Worm (Caenorhabditis elegans): ENCODE measurements around the gene F47B10.8.

F47B10.8 gene

ce11 chrX:10932087-10932486, 21.5 kb upstream of the F47B10.8 start:
- TF ChIP-seq mxl-2 (GFP tag; conservative IDR thresholded peaks at IDR 0.05) (no peak), nhr-111 (GFP tag; optimal IDR thresholded peaks at IDR 0.05) (no peak), gei-8 (GFP tag; optimal IDR thresholded peaks at IDR 0.05) (no peak), fkh-10 (GFP tag; optimal IDR thresholded peaks at IDR 0.05) (no peak), jun-1 (tag; optimal IDR thresholded peaks at IDR 0.05) (no peak)

DNA sequence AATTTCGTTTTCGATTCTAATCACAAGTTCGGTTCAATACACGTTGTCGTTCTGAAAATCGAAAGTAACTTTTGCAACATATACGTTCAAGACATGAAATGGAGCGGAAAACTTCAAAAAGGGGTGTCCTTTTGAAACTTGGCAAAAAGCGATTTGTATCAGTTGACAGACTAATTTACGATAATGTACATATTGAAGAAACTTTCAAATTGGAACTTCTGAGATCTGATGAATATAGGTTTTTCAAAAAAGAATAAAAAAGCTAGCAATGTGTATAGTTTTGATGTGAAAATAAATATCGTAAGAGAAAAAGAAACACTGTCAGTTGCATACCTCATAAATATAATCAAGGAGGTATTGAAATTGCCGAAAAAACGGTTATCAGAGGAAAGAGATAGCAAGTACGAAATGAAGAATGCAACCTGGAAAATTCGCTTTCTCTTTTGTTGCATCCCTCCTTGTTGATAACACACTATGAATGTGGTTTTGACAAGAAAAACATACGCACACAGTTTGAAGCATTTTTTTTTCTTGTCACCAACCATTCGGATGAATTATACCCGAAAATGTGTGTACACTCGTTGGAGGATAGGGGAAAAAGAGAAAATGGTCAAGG, 18.4 kb upstream of the F47B10.8 start, which contains the start of gene dgn-1:
Gene dgn-1 (minus strand): TSS at position 51 of the 616 bp plus-strand sequence.
- TF ChIP-seq madf-5 (GFP tag; IDR thresholded peaks at IDR 0.05) (no peak), nhr-28 (tag; optimal IDR thresholded peaks at IDR 0.05) (peak; percentile 42), daf-12 (tag; optimal IDR thresholded peaks at IDR 0.05) (no peak), dmd-6 (GFP tag; IDR thresholded peaks at IDR 0.05) (0 out of 2 replicates have a peak, but pooled peaks have one; percentile 12), aha-1 (tag) (peak; percentile 47), hlh-11 (tag; optimal IDR thresholded peaks at IDR 0.05) (peak; percentile 27), pqm-1 (tag; optimal IDR thresholded peaks at IDR 0.05) (peak; percentile 30)

DNA sequence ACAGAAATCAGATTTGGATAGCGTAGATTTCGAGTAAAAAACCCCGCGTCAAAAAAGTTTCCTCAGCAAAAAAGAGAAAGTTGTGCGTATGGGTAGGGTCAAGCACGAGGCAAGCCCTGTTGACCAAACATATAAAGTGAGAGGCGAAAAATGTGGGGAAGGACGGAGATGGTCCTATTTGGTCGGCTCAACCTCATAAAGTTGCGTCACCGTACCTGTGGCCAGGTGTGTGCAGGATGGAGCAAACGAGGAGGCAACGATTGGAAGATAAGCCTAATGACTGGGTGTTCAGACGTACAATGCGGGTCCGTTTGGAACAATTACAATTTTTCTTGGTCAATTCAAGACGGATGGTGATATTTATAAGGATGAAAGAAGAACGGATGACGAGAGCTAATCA, 16.5 kb upstream of the F47B10.8 start:
- TF ChIP-seq rbr-2 (tag; optimal IDR thresholded peaks at IDR 0.05) (no peak), unc-39 (tag; optimal IDR thresholded peaks at IDR 0.05) (no peak), ceh-62 (tag; optimal IDR thresholded peaks at IDR 0.05) (no peak), aly-2 (tag; optimal IDR thresholded peaks at IDR 0.05) (no peak), hlh-30 (tag; optimal IDR thresholded peaks at IDR 0.05; ENCODE audit: insufficient read depth) (no peak), Y105C5A.15 (GFP tag; IDR thresholded peaks at IDR 0.05) (no peak), cey-2 (tag; optimal IDR thresholded peaks at IDR 0.05; ENCODE audit: borderline replicate concordance, insufficient read depth) (no peak), dmd-8 (GFP tag; IDR thresholded peaks at IDR 0.05) (no peak), sdz-12 (GFP tag; optimal IDR thresholded peaks at IDR 0.05) (no peak), zag-1 (tag; optimal IDR thresholded peaks at IDR 0.05) (no peak), T20F7.1 (GFP tag; optimal IDR thresholded peaks at IDR 0.05) (no peak), snpc-1.2 (GFP tag; IDR thresholded peaks at IDR 0.05) (no peak), ceh-82 (tag; optimal IDR thresholded peaks at IDR 0.05) (no peak), mxl-2 (GFP tag; conservative IDR thresholded peaks at IDR 0.05) (no peak)

- no peak for TF ChIP-seq set-16 (GFP tag; IDR thresholded peaks at IDR 0.05)
- TF ChIP-seq unc-62 (GFP tag; optimal IDR thresholded peaks at IDR 0.05 in 1 of 2): peak in 1 of 2 experiments; percentile 95
- no peak for TF ChIP-seq unc-62 (tag; optimal IDR thresholded peaks at IDR 0.05)
Observed at ce11 chrX:10924031-10924430, 13.4 kb upstream of the F47B10.8 start.

- TF ChIP-seq hmg-1.1 (GFP tag; IDR thresholded peaks at IDR 0.05): no peak
- TF ChIP-seq lim-7 (GFP tag; IDR thresholded peaks at IDR 0.05): no peak
- no peak for TF ChIP-seq zfp-2 (tag; optimal IDR thresholded peaks at IDR 0.05)
- TF ChIP-seq unc-62 (GFP tag; optimal IDR thresholded peaks at IDR 0.05 in 1 of 2): no peak
- TF ChIP-seq unc-62 (tag; optimal IDR thresholded peaks at IDR 0.05): no peak
- no peak for TF ChIP-seq mes-2 (tag; optimal IDR thresholded peaks at IDR 0.05; ENCODE audit: poor library complexity, severe bottlenecking)
Observed at ce11 chrX:10919613-10920012, 9.0 kb upstream of the F47B10.8 start, which contains the start of gene nstp-9. nstp-9 (minus strand) TSS chrX:10919713.

ce11 chrX:10916194-10916593, 5.6 kb upstream of the F47B10.8 start:
- TF ChIP-seq tag-97 (GFP tag; IDR thresholded peaks at IDR 0.05) (no peak), T20F7.1 (GFP tag; optimal IDR thresholded peaks at IDR 0.05) (no peak), F49E8.2 (tag; optimal IDR thresholded peaks at IDR 0.05; ENCODE audit: borderline replicate concordance) (no peak), daf-16 (GFP tag; optimal IDR thresholded peaks at IDR 0.05) (no peak), daf-16 (tag; optimal IDR thresholded peaks at IDR 0.05) (peak; percentile 95), dve-1 (tag; optimal IDR thresholded peaks at IDR 0.05; ENCODE audit: insufficient read depth) (peak; percentile 72), dmd-8 (GFP tag; IDR thresholded peaks at IDR 0.05) (no peak), pqm-1 (tag; optimal IDR thresholded peaks at IDR 0.05) (no peak), ceh-32 (tag; optimal IDR thresholded peaks at IDR 0.05; ENCODE audit: poor library complexity) (no peak), madf-5 (GFP tag; IDR thresholded peaks at IDR 0.05) (no peak), nhr-28 (tag; optimal IDR thresholded peaks at IDR 0.05) (peak; percentile 45), hlh-11 (tag; optimal IDR thresholded peaks at IDR 0.05) (peak; percentile 29)

Measured in whole organism, L4 larva.